Worm (Caenorhabditis elegans) whole organism, L3 larva: ENCODE data around the gene tsp-16.

Experiments
- aly-2 ChIP-seq: fragments of 150-350 bp; optimal IDR thresholded peaks from 2 replicates; lab custom pipeline; 2014; ENCODE audit warnings: missing biosample characterization, missing genetic modification characterization
- ama-1 ChIP-seq: fragments of 150-350 bp; optimal IDR thresholded peaks from 2 replicates; lab custom pipeline; 2018
- ceh-16 ChIP-seq: sonication (generic microtip); optimal IDR thresholded peaks from 2 replicates; lab custom pipeline; 2017; ENCODE audit warnings: missing biosample characterization, missing genetic modification characterization
- ceh-28 ChIP-seq: fragments of 150-350 bp; optimal IDR thresholded peaks from 2 replicates; lab custom pipeline; 2014; ENCODE audit warnings: missing biosample characterization, missing genetic modification reagents, missing genetic modification characterization
- ceh-82 ChIP-seq: fragments of 150-350 bp; optimal IDR thresholded peaks from 2 replicates; lab custom pipeline; 2014; ENCODE audit warnings: missing biosample characterization, missing genetic modification characterization
- ceh-9 ChIP-seq: sonication (generic microtip); optimal IDR thresholded peaks from 2 replicates; lab custom pipeline; 2018; ENCODE audit warnings: missing biosample characterization, missing genetic modification characterization
- daf-12 ChIP-seq: fragments of 150-350 bp; optimal IDR thresholded peaks from 2 replicates; lab custom pipeline; 2014; ENCODE audit warnings: missing biosample characterization, missing genetic modification reagents, missing genetic modification characterization
- egl-27 ChIP-seq: sonication (generic microtip); optimal IDR thresholded peaks from 4 replicates; lab custom pipeline; 2017; ENCODE audit warnings: missing biosample characterization, missing genetic modification reagents, missing genetic modification characterization
- egl-5 ChIP-seq: fragments of 150-350 bp; optimal IDR thresholded peaks from 2 replicates; lab custom pipeline; 2017; ENCODE audit warnings: missing biosample characterization, missing genetic modification reagents, missing genetic modification characterization, inconsistent platforms
- elt-1 ChIP-seq: fragments of 150-350 bp; optimal IDR thresholded peaks from 2 replicates; lab custom pipeline; 2014; ENCODE audit warnings: missing biosample characterization, missing genetic modification characterization
- elt-2 ChIP-seq: sonication (generic microtip); optimal IDR thresholded peaks from 2 replicates; lab custom pipeline; 2016; ENCODE audit warnings: missing genetic modification reagents, mild to moderate bottlenecking, missing genetic modification characterization, missing compliant biosample characterization
- elt-3 ChIP-seq, 3 experiments: fragments of 150-350 bp in 1 of 3; sonication (generic microtip) in 2 of 3; optimal IDR thresholded peaks; 2 replicates in 2 of 3; 4 replicates in 1 of 3; lab custom pipeline; 2014 to 2017; ENCODE audit warnings: missing biosample characterization in 3 of 3, missing genetic modification characterization in 3 of 3
- eor-1 ChIP-seq, 2 experiments: fragments of 150-350 bp; optimal IDR thresholded peaks; 2 replicates each; lab custom pipeline; 2014 to 2018; ENCODE audit warnings: missing biosample characterization in 2 of 2, missing genetic modification characterization in 2 of 2
- fkh-10 ChIP-seq: sonication (generic microtip); optimal IDR thresholded peaks from 2 replicates; lab custom pipeline; 2017; ENCODE audit warnings: missing biosample characterization, missing genetic modification reagents, missing genetic modification characterization
- fkh-2 ChIP-seq: fragments of 150-350 bp; optimal IDR thresholded peaks from 2 replicates; lab custom pipeline; 2014; ENCODE audit warnings: missing biosample characterization, missing genetic modification reagents, missing genetic modification characterization
- fos-1 ChIP-seq: fragments of 150-350 bp; optimal IDR thresholded peaks from 2 replicates; lab custom pipeline; 2014; ENCODE audit warnings: missing biosample characterization, missing genetic modification characterization
- hmg-11 ChIP-seq: sonication (generic microtip); optimal IDR thresholded peaks from 2 replicates; lab custom pipeline; 2016; ENCODE audit warnings: missing genetic modification characterization, missing compliant biosample characterization
- jun-1 ChIP-seq: fragments of 150-350 bp; optimal IDR thresholded peaks from 2 replicates; lab custom pipeline; 2014; ENCODE audit warnings: missing biosample characterization, missing genetic modification reagents, missing genetic modification characterization
- lin-15B ChIP-seq: fragments of 150-350 bp; optimal IDR thresholded peaks from 2 replicates; lab custom pipeline; 2014; ENCODE audit warnings: missing biosample characterization, missing genetic modification characterization
- lin-39 ChIP-seq: fragments of 150-350 bp; optimal IDR thresholded peaks from 2 replicates; lab custom pipeline; 2018; ENCODE audit warnings: missing biosample characterization, missing genetic modification reagents, missing genetic modification characterization
- lsy-12 ChIP-seq: sonication (generic microtip); optimal IDR thresholded peaks from 2 replicates; lab custom pipeline; 2016; ENCODE audit warnings: mild to moderate bottlenecking, missing genetic modification characterization, missing compliant biosample characterization
- mdl-1 ChIP-seq: fragments of 150-350 bp; optimal IDR thresholded peaks from 2 replicates; lab custom pipeline; 2014; ENCODE audit warnings: missing biosample characterization, missing genetic modification characterization
- mml-1 ChIP-seq: fragments of 150-350 bp; sonication (generic microtip); optimal IDR thresholded peaks from 3 replicates; lab custom pipeline; 2014; ENCODE audit warnings: missing biosample characterization, missing genetic modification characterization
- nfya-1 ChIP-seq: sonication (generic microtip); optimal IDR thresholded peaks from 2 replicates; lab custom pipeline; 2017; ENCODE audit warnings: missing genetic modification characterization, mild to moderate bottlenecking, missing compliant biosample characterization, antibody characterized with exemption, moderate library complexity; ENCODE audit not compliant: insufficient read depth
- nhr-11 ChIP-seq: fragments of 150-350 bp; optimal IDR thresholded peaks from 2 replicates; lab custom pipeline; 2014; ENCODE audit warnings: missing biosample characterization, missing genetic modification characterization
- nhr-12 ChIP-seq: fragments of 150-350 bp; optimal IDR thresholded peaks from 2 replicates; lab custom pipeline; 2014; ENCODE audit warnings: missing biosample characterization, missing genetic modification characterization
- nhr-23 ChIP-seq: fragments of 150-350 bp; optimal IDR thresholded peaks from 2 replicates; lab custom pipeline; 2014; ENCODE audit warnings: missing biosample characterization, missing genetic modification reagents, missing genetic modification characterization
- nhr-237 ChIP-seq: fragments of 150-350 bp; optimal IDR thresholded peaks from 2 replicates; lab custom pipeline; 2014; ENCODE audit warnings: missing biosample characterization, missing genetic modification characterization
- nhr-28 ChIP-seq: fragments of 150-350 bp; optimal IDR thresholded peaks from 2 replicates; lab custom pipeline; 2014; ENCODE audit warnings: missing biosample characterization, missing genetic modification characterization
- nhr-43 ChIP-seq: sonication (generic microtip); optimal IDR thresholded peaks from 2 replicates; lab custom pipeline; 2016; ENCODE audit warnings: mild to moderate bottlenecking, missing genetic modification characterization, missing compliant biosample characterization; ENCODE audit not compliant: poor library complexity, severe bottlenecking
- nhr-67 ChIP-seq: fragments of 150-350 bp; optimal IDR thresholded peaks from 2 replicates; lab custom pipeline; 2014; ENCODE audit warnings: missing biosample characterization, missing genetic modification characterization
- nhr-76 ChIP-seq: fragments of 150-350 bp; sonication (generic microtip); optimal IDR thresholded peaks from 5 replicates; lab custom pipeline; 2014; ENCODE audit warnings: missing biosample characterization, missing genetic modification characterization
- nhr-77 ChIP-seq: fragments of 150-350 bp; optimal IDR thresholded peaks from 2 replicates; lab custom pipeline; 2014; ENCODE audit warnings: missing biosample characterization, missing genetic modification characterization
- pha-4 ChIP-seq: fragments of 150-350 bp; optimal IDR thresholded peaks from 2 replicates; lab custom pipeline; 2014; ENCODE audit warnings: missing biosample characterization, missing genetic modification reagents, missing genetic modification characterization
- pqm-1 ChIP-seq: fragments of 150-350 bp; optimal IDR thresholded peaks from 2 replicates; lab custom pipeline; 2017; ENCODE audit warnings: missing biosample characterization, missing genetic modification characterization, inconsistent platforms
- skn-1 ChIP-seq: fragments of 150-350 bp; optimal IDR thresholded peaks from 2 replicates; lab custom pipeline; 2014; ENCODE audit warnings: missing biosample characterization, missing genetic modification characterization
- unc-39 ChIP-seq: sonication (generic microtip); optimal IDR thresholded peaks from 4 replicates; lab custom pipeline; 2017; ENCODE audit warnings: missing biosample characterization, missing genetic modification characterization
- unc-62 ChIP-seq: fragments of 150-350 bp; sonication (generic microtip); optimal IDR thresholded peaks from 4 replicates; lab custom pipeline; 2014; ENCODE audit warnings: missing biosample characterization, missing genetic modification reagents, missing genetic modification characterization
- zag-1 ChIP-seq: fragments of 150-350 bp; optimal IDR thresholded peaks from 2 replicates; lab custom pipeline; 2014; ENCODE audit warnings: missing biosample characterization, missing genetic modification characterization
- ztf-11 ChIP-seq: fragments of 150-350 bp; optimal IDR thresholded peaks from 2 replicates; lab custom pipeline; 2014; ENCODE audit warnings: missing biosample characterization, missing genetic modification characterization
- ztf-4 ChIP-seq: fragments of 150-350 bp; optimal IDR thresholded peaks from 2 replicates; lab custom pipeline; 2014; ENCODE audit warnings: missing biosample characterization, missing genetic modification characterization

The tsp-16 gene

ce11 chrX:6989342-6989741, 7.1 kb downstream of the tsp-16 start, which contains the start of gene F01E11.18:
F01E11.18 (plus strand) TSS chrX:6989642.
- TF ChIP-seq skn-1 (tag; lab: Kevin White, UChicago): no peak
- TF ChIP-seq pha-4: no peak
- no peak for TF ChIP-seq nhr-237 (tag; lab: Kevin White, UChicago)
- TF ChIP-seq lsy-12 (tag; lab: Kevin White, UChicago): no peak
- TF ChIP-seq nhr-67 (tag; lab: Kevin White, UChicago): no peak
- TF ChIP-seq daf-12 (tag; lab: Kevin White, UChicago): no peak
- TF ChIP-seq fkh-10 (GFP tag; lab: Kevin White, UChicago): no peak
- no peak for TF ChIP-seq nhr-43
- TF ChIP-seq egl-5 (tag; lab: Kevin White, UChicago): no peak
- no peak for TF ChIP-seq ceh-16 (tag; lab: Kevin White, UChicago)
- TF ChIP-seq unc-39 (tag; lab: Kevin White, UChicago): no peak
- no peak for TF ChIP-seq ceh-82 (tag; lab: Kevin White, UChicago)
- no peak for TF ChIP-seq fkh-2
- no peak for TF ChIP-seq nhr-77 (tag; lab: Kevin White, UChicago)
- no peak for TF ChIP-seq elt-2 (tag; lab: Kevin White, UChicago)
- TF ChIP-seq lin-15B: no peak
- TF ChIP-seq mml-1 (tag; lab: Kevin White, UChicago): no peak
- TF ChIP-seq, all 47 proteins: peak for 0

- TF ChIP-seq nhr-12 (tag; lab: Kevin White, UChicago) (no peak), aly-2 (tag; lab: Kevin White, UChicago) (no peak), nhr-23 (tag; lab: Kevin White, UChicago) (no peak), unc-62 (GFP tag; lab: Kevin White, UChicago) (no peak), ztf-11 (no peak), eor-1 (tag; optimal IDR thresholded peaks at IDR 0.05; lab: Kevin White, UChicago) (no peak), ztf-4 (tag; lab: Kevin White, UChicago) (no peak), fos-1 (no peak), zag-1 (tag; lab: Kevin White, UChicago) (no peak)
Measured at ce11 chrX:6988212-6988611, 8.2 kb downstream of the tsp-16 start.

ce11 chrX:6971301-6971700, 25.1 kb downstream of the tsp-16 start:
- peak; percentile 39 for TF ChIP-seq nfya-1 (tag; lab: Kevin White, UChicago)
- peak; percentile 71 for TF ChIP-seq lin-39
- TF ChIP-seq ceh-9 (tag; lab: Kevin White, UChicago): no peak

ce11 chrX:6970134-6970533, 26.3 kb downstream of the tsp-16 start:
- no peak for TF ChIP-seq nhr-23 (tag; lab: Kevin White, UChicago)
- no peak for TF ChIP-seq fos-1
- TF ChIP-seq elt-3 (tag; optimal IDR thresholded peaks at IDR 0.05; lab: Kevin White, UChicago): no peak
- TF ChIP-seq fkh-10 (GFP tag; lab: Kevin White, UChicago): no peak
- TF ChIP-seq pqm-1 (tag; lab: Kevin White, UChicago): no peak
- no peak for TF ChIP-seq aly-2 (tag; lab: Kevin White, UChicago)
- no peak for TF ChIP-seq ceh-28 (tag; lab: Kevin White, UChicago)
- TF ChIP-seq nhr-237 (tag; lab: Kevin White, UChicago): no peak
- TF ChIP-seq eor-1 (tag; optimal IDR thresholded peaks at IDR 0.05; lab: Kevin White, UChicago): no peak
- no peak for TF ChIP-seq ama-1 (lab: Kevin White, UChicago)
- TF ChIP-seq egl-27: no peak
- TF ChIP-seq ztf-11: no peak
- no peak for TF ChIP-seq mdl-1 (tag; lab: Kevin White, UChicago)
- TF ChIP-seq nhr-28: no peak
- TF ChIP-seq daf-12 (tag; lab: Kevin White, UChicago): no peak
- TF ChIP-seq lin-15B: no peak
- no peak for TF ChIP-seq nhr-43
- no peak for TF ChIP-seq ceh-16 (tag; lab: Kevin White, UChicago)

- TF ChIP-seq nhr-237 (tag; lab: Kevin White, UChicago) (no peak), nfya-1 (tag; lab: Kevin White, UChicago) (no peak), eor-1 (tag; optimal IDR thresholded peaks at IDR 0.05; lab: Kevin White, UChicago) (no peak), hmg-11 (tag; lab: Kevin White, UChicago) (no peak), ceh-28 (tag; lab: Kevin White, UChicago) (no peak), pha-4 (no peak), pqm-1 (tag; lab: Kevin White, UChicago) (no peak), zag-1 (tag; lab: Kevin White, UChicago) (no peak), fkh-10 (GFP tag; lab: Kevin White, UChicago) (no peak), elt-3 (tag; optimal IDR thresholded peaks at IDR 0.05; lab: Kevin White, UChicago) (no peak), elt-1 (tag; lab: Kevin White, UChicago) (no peak), jun-1 (no peak), aly-2 (tag; lab: Kevin White, UChicago) (no peak), mdl-1 (tag; lab: Kevin White, UChicago) (no peak), nhr-11 (tag; lab: Kevin White, UChicago) (no peak), nhr-76 (tag; lab: Kevin White, UChicago) (no peak), ceh-16 (tag; lab: Kevin White, UChicago) (no peak)
Measured at ce11 chrX:6968553-6968952, 27.9 kb downstream of the tsp-16 start.
